Worm (Caenorhabditis elegans): ENCODE results near the gene ile-2.
A peak's percentile ranks its signal among the peaks of the same experiment; 100 is the strongest.

The ile-2 gene

DNA sequence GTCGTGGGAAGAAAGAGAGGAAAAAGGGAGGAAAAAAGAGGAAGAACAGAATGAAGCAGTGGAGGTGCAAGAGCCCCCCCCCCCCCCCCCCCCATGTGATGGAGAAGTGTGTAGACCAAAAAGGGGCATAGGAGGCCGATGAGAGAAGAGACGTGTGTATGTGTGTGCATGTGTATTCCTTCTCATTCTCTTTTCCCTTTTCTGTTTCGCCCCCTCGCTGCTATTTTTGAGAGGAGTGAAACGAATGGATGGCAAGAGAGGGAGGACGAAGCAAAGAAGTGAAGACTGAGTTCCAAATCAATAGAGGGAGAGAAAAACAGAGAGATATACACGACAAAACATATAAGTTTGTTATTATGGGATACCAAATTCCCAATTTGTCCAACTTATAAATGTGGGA, 7.8 kb upstream of the ile-2 start:
- peak; percentile 12 for TF ChIP-seq unc-120 (tag; optimal IDR thresholded peaks at IDR 0.05; ENCODE audit: poor library complexity, severe bottlenecking)
- TF ChIP-seq sptf-1 (tag; optimal IDR thresholded peaks at IDR 0.05), result peak; percentile 61
- TF ChIP-seq mls-2 (tag; optimal IDR thresholded peaks at IDR 0.05), result peak; percentile 72
- peak; percentile 51 for TF ChIP-seq drap-1 (GFP tag; optimal IDR thresholded peaks at IDR 0.05)
- peak; percentile 33 for TF ChIP-seq pha-4 (tag; optimal IDR thresholded peaks at IDR 0.05)
- peak; percentile 85 for TF ChIP-seq ces-1 (GFP tag; optimal IDR thresholded peaks at IDR 0.05)
- no peak for TF ChIP-seq tbx-8 (GFP tag; optimal IDR thresholded peaks at IDR 0.05)
- TF ChIP-seq M03D4.4 (tag; optimal IDR thresholded peaks at IDR 0.05), result peak; percentile 27
- peak; percentile 46 for TF ChIP-seq mep-1 (tag; optimal IDR thresholded peaks at IDR 0.05)
- TF ChIP-seq elt-3 (tag; optimal IDR thresholded peaks at IDR 0.05), result no peak

DNA sequence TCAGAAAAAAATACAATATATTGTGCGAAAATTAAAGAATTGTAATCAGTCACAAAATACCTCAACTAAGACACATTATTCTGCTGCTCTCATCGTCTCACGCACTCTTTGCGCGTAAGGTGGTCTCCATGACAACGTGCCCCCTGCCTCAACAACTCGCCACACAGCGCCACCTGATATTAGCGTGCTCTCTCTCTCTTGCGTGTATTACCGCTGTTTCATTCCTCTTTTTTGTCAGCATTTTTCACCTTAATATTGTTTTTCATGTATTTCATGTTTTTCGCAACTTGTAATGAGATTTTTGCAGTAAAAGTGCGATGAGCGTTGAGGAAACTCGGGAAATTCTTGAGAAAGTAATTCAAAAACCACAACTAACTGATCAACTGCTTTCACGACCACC, 4.9 kb upstream of the ile-2 start, which contains the start of gene dyf-11:
Gene dyf-11 (plus strand): TSS at position 301 of the 400 bp plus-strand sequence.
- TF ChIP-seq pha-4 (tag; optimal IDR thresholded peaks at IDR 0.05), result no peak
- no peak for TF ChIP-seq unc-120 (tag; optimal IDR thresholded peaks at IDR 0.05; ENCODE audit: poor library complexity, severe bottlenecking)
- TF ChIP-seq sptf-1 (tag; optimal IDR thresholded peaks at IDR 0.05), result no peak
- TF ChIP-seq sem-2 (GFP tag; optimal IDR thresholded peaks at IDR 0.05), result no peak
- TF ChIP-seq nhr-12 (tag; optimal IDR thresholded peaks at IDR 0.05), result no peak
- TF ChIP-seq lin-32 (GFP tag; optimal IDR thresholded peaks at IDR 0.05), result no peak
- TF ChIP-seq bed-3 (GFP tag; optimal IDR thresholded peaks at IDR 0.05), result no peak
- no peak for TF ChIP-seq unc-39 (tag; optimal IDR thresholded peaks at IDR 0.05)
- TF ChIP-seq tbx-8 (GFP tag; optimal IDR thresholded peaks at IDR 0.05), result no peak
- no peak for TF ChIP-seq mep-1 (tag; optimal IDR thresholded peaks at IDR 0.05)
- TF ChIP-seq ces-1 (GFP tag; optimal IDR thresholded peaks at IDR 0.05), result no peak
- TF ChIP-seq blmp-1 (tag; optimal IDR thresholded peaks at IDR 0.05), result no peak
- TF ChIP-seq snpc-4 (tag; optimal IDR thresholded peaks at IDR 0.05), result no peak

DNA sequence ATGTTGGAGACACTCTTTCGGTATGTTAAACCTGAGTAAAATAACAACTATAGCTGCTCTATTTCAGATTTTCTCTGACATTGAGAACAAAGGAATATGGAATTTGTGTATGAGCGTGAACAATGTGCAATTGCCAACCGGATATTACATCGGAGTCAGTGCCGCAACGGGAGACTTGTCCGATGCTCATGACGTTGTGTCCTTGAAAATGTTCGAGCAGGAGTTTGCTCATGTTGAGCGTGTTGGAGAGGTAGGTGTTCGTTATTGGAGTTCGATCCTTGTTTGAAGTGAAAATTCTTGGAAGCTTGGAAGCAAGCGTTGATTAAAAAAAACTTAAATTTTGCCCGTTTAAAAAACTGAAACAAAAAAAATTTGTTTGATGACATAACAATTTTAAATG, 1.2 kb downstream of the ile-2 start:
- TF ChIP-seq nhr-2 (tag; optimal IDR thresholded peaks at IDR 0.05), result no peak
- TF ChIP-seq ztf-11 (tag; optimal IDR thresholded peaks at IDR 0.05), result no peak
- TF ChIP-seq snpc-4 (tag; optimal IDR thresholded peaks at IDR 0.05), result no peak
- TF ChIP-seq mls-2 (tag; optimal IDR thresholded peaks at IDR 0.05), result no peak
- no peak for TF ChIP-seq ceh-83 (GFP tag; optimal IDR thresholded peaks at IDR 0.05)
- TF ChIP-seq sem-2 (GFP tag; optimal IDR thresholded peaks at IDR 0.05), result no peak
- no peak for TF ChIP-seq pha-4 (tag; optimal IDR thresholded peaks at IDR 0.05)
- no peak for TF ChIP-seq mab-5 (tag; optimal IDR thresholded peaks at IDR 0.05)
- no peak for TF ChIP-seq flh-1 (GFP tag; optimal IDR thresholded peaks at IDR 0.05)
- TF ChIP-seq cnd-1 (tag; optimal IDR thresholded peaks at IDR 0.05), result no peak
- TF ChIP-seq nhr-237 (tag; optimal IDR thresholded peaks at IDR 0.05), result no peak
- TF ChIP-seq nhr-76 (tag; optimal IDR thresholded peaks at IDR 0.05), result no peak
- no peak for TF ChIP-seq M03D4.4 (tag; optimal IDR thresholded peaks at IDR 0.05)
- no peak for TF ChIP-seq elt-1 (tag; optimal IDR thresholded peaks at IDR 0.05; ENCODE audit: borderline replicate concordance, insufficient read depth)
- no peak for TF ChIP-seq ces-1 (GFP tag; optimal IDR thresholded peaks at IDR 0.05)
- no peak for TF ChIP-seq zip-8 (tag; optimal IDR thresholded peaks at IDR 0.05)

DNA sequence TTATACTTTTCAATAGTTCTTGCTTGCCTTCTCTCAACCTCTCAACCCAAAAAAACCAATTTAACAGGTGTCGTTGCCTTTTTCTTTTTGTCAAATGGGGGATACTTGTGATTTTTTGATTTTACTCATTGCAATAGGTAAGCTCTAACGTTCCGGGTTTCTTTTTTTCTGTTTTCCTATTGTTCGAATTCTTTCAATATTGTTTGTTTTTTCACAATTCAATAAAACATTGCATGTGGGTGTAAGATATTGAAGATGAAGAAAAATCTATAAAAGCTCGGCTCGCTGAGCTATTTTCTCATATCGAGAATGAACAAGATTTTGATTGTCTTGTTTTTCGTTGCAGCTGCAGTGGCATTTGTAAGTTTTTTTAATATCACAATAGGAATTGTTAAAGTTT, 2.1 kb downstream of the ile-2 start, which contains the start of gene T04G9.7:
Gene T04G9.7 (plus strand): TSS at position 301 of the 400 bp plus-strand sequence.
- TF ChIP-seq mep-1 (tag; optimal IDR thresholded peaks at IDR 0.05), result no peak
- no peak for TF ChIP-seq ceh-83 (GFP tag; optimal IDR thresholded peaks at IDR 0.05)
- TF ChIP-seq zip-8 (tag; optimal IDR thresholded peaks at IDR 0.05), result no peak
- no peak for TF ChIP-seq bed-3 (GFP tag; optimal IDR thresholded peaks at IDR 0.05)
- no peak for TF ChIP-seq mls-2 (tag; optimal IDR thresholded peaks at IDR 0.05)
- TF ChIP-seq elt-1 (tag; optimal IDR thresholded peaks at IDR 0.05; ENCODE audit: borderline replicate concordance, insufficient read depth), result no peak
- TF ChIP-seq lin-32 (GFP tag; optimal IDR thresholded peaks at IDR 0.05), result no peak
- TF ChIP-seq M03D4.4 (tag; optimal IDR thresholded peaks at IDR 0.05), result no peak
- TF ChIP-seq pha-4 (tag; optimal IDR thresholded peaks at IDR 0.05), result no peak

DNA sequence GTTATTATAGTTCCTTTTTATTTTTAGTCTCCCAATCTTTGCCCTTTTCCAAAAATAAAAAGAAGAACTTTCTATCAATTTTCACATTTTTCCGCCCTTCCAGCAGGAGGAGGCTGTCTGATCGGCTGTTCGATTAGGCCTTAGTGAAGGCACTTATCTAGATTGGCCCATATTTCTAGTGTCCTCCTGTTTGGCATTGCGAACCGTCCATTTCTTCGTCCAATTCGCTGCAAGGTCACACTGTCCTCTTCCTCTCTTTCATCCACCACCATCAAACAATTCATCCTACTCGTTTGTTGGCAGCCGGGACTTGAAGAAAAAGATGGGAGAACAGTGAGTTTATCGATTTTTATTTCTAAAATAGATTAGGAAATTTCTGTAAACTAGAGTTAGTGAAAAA, 3.8 kb downstream of the ile-2 start, which contains the start of gene T04G9.4:
Gene T04G9.4 (plus strand): TSS at position 293 of the 400 bp plus-strand sequence.
- TF ChIP-seq ces-1 (GFP tag; optimal IDR thresholded peaks at IDR 0.05) (no peak), zip-8 (tag; optimal IDR thresholded peaks at IDR 0.05) (no peak), nhr-76 (tag; optimal IDR thresholded peaks at IDR 0.05) (no peak), unc-39 (tag; optimal IDR thresholded peaks at IDR 0.05) (no peak), cnd-1 (tag; optimal IDR thresholded peaks at IDR 0.05) (no peak), elt-1 (tag; optimal IDR thresholded peaks at IDR 0.05; ENCODE audit: borderline replicate concordance, insufficient read depth) (peak; percentile 63)

DNA sequence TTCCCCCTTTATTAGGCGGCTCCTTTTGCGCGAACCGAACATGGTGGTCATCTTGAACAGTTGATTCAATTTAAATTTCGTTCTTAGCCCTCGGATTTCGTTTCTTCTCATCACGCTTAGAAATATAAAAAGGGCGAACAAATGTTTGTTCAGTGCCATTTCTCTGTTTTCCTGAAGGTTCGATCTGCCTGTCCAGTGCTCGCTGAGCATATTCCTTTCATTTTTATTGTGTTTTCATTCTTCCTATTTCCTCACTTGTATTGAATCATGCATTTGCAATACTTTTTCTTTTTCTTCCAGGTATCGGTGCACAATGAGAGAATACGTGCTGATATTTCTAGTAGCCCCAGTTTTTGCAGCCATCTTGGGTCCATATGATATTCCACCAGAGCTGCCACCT, 9.0 kb downstream of the ile-2 start, which contains the start of gene nas-15:
Gene nas-15 (plus strand): TSS at position 301 of the 400 bp plus-strand sequence.
- TF ChIP-seq cnd-1 (tag; optimal IDR thresholded peaks at IDR 0.05) (no peak), unc-62 (GFP tag; optimal IDR thresholded peaks at IDR 0.05) (no peak), bed-3 (GFP tag; optimal IDR thresholded peaks at IDR 0.05) (no peak), ztf-11 (tag; optimal IDR thresholded peaks at IDR 0.05) (no peak), blmp-1 (tag; optimal IDR thresholded peaks at IDR 0.05) (no peak)

All from whole organism, mixed stage, embryonic.